Worm (Caenorhabditis elegans): ENCODE results near the gene col-41.

DNA sequence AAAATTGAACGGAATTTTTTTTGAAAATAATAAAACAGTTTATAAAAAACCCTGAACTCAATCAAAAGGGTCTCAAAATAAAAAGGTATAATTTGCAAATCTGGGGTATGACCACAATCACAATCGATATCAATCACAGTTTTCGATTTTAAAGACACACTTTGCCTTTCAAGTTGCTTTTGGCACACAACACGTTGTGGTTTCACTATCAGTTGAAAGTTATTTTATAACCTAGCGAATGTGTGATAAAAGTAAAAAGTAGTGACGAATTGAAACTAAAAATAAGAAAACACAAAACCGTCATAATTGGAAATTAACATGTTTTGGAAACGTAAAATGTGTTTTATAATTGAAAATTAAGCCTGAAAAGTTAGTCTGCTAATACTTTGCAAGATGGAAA lies 8.6 kb downstream of the col-41 start:
- TF ChIP-seq tra-4 (tag; optimal IDR thresholded peaks at IDR 0.05) (no peak), B0310.2 (tag; optimal IDR thresholded peaks at IDR 0.05) (no peak), ama-1 (optimal IDR thresholded peaks at IDR 0.05) (no peak)

Measured in whole organism, early embryonic.